Worm (Caenorhabditis elegans): Measurements from ENCODE around the gene pph-4.2.
A peak's percentile ranks its signal among the peaks of the same experiment; 100 is the strongest.

The pph-4.2 gene

ce11 chrIII:12368462-12369306, 8.4 kb downstream of the pph-4.2 start, which contains the start of gene his-72 (continued):
- TF ChIP-seq lin-13 (GFP tag; optimal IDR thresholded peaks at IDR 0.05) (peak; percentile 59), lir-3 (tag; optimal IDR thresholded peaks at IDR 0.05; ENCODE audit: poor library complexity) (peak; percentile 13), unc-130 (tag; optimal IDR thresholded peaks at IDR 0.05) (peak; percentile 23), F16B12.6 (tag; optimal IDR thresholded peaks at IDR 0.05) (peak; percentile 17), C34B4.2 (tag; optimal IDR thresholded peaks at IDR 0.05) (no peak), ztf-11 (tag; optimal IDR thresholded peaks at IDR 0.05) (peak in 1 of 2 experiments; percentile 60), ceh-8 (GFP tag; optimal IDR thresholded peaks at IDR 0.05) (no peak), ceh-63 (GFP tag; optimal IDR thresholded peaks at IDR 0.05) (no peak), tbx-2 (tag; optimal IDR thresholded peaks at IDR 0.05) (peak; percentile 48), lsy-2 (tag; optimal IDR thresholded peaks at IDR 0.05) (peak; percentile 47 to 53), hlh-4 (tag; optimal IDR thresholded peaks at IDR 0.05) (no peak), dsc-1 (tag; optimal IDR thresholded peaks at IDR 0.05) (peak; percentile 48), lin-39 (tag; optimal IDR thresholded peaks at IDR 0.05) (no peak), efl-1 (optimal IDR thresholded peaks at IDR 0.05) (peak; percentile 43 to 56), efl-1 (GFP tag; optimal IDR thresholded peaks at IDR 0.05 in 1 of 2) (peak; percentile 54 to 89), nhr-19 (GFP tag; conservative IDR thresholded peaks at IDR 0.05) (peak; percentile 64), vab-15 (tag; optimal IDR thresholded peaks at IDR 0.05) (peak; percentile 56), unc-86 (tag; optimal IDR thresholded peaks at IDR 0.05) (peak; percentile 54), ceh-90 (tag; optimal IDR thresholded peaks at IDR 0.05) (no peak), lin-35 (GFP tag; optimal IDR thresholded peaks at IDR 0.05) (peak; percentile 46 to 63), elt-3 (tag; optimal IDR thresholded peaks at IDR 0.05) (peak in 1 of 6 experiments; percentile 2), egl-13 (tag; optimal IDR thresholded peaks at IDR 0.05) (peak; percentile 25)

DNA sequence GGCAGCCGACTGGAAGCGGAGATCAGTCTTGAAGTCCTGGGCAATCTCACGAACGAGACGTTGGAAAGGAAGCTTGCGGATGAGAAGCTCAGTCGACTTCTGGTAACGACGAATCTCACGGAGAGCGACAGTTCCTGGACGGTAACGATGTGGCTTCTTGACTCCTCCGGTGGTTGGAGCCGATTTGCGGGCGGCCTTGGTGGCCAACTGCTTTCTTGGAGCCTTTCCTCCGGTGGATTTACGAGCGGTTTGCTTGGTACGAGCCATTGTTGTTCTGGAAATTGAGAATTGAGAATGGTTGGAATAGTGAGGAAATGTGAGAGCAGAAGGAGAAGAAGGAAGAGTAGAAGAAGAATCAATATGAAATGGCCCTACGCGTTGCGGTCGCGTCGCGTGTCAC, 9.2 kb downstream of the pph-4.2 start:
- TF ChIP-seq tlp-1 (tag; optimal IDR thresholded peaks at IDR 0.05) (no peak), jun-1 (tag; optimal IDR thresholded peaks at IDR 0.05) (no peak), efl-1 (optimal IDR thresholded peaks at IDR 0.05) (no peak), efl-1 (GFP tag; optimal IDR thresholded peaks at IDR 0.05 in 1 of 2) (peak in 1 of 2 experiments; percentile 91), mab-9 (GFP tag; IDR thresholded peaks at IDR 0.05) (no peak)

DNA sequence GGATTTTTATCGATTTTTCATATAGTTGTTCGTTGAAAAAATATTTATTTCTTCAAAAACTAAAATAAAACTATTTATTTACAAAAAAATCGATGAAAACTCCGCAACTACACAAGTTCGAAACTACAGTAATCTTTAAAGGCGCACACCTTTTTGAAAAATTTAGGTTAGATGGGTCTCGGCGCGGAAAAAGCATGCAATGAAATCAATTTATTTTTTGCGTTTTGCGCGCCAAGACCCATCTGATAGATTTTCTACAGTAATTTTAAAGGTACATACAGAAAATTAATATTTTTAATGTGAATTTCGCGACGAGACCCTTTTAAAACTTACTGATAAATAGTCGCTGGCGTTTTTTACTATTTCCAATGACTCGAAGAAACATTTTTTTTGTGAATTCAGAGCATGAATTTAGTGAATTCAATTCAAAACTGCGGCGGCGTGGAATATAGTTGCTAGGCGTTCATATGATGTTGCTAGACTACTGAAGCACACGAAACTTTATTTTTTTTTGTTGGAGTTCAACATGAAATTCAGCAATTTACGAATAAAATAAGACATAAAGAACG, 10.0 kb downstream of the pph-4.2 start, which contains the start of gene Y75B8A.33:
TSS of gene Y75B8A.33 (minus strand) at position 385 of the 569 bp plus-strand sequence.
- no peak for TF ChIP-seq unc-30 (tag; optimal IDR thresholded peaks at IDR 0.05)
- no peak for TF ChIP-seq efl-1 (optimal IDR thresholded peaks at IDR 0.05)
- peak in 1 of 2 experiments; percentile 60 for TF ChIP-seq efl-1 (GFP tag; optimal IDR thresholded peaks at IDR 0.05 in 1 of 2)
- TF ChIP-seq fkh-8 (tag; optimal IDR thresholded peaks at IDR 0.05) = no peak
- peak; percentile 45 for TF ChIP-seq ztf-4 (tag; optimal IDR thresholded peaks at IDR 0.05)
- no peak for TF ChIP-seq lin-39 (tag; optimal IDR thresholded peaks at IDR 0.05)
- TF ChIP-seq egl-27 (tag; optimal IDR thresholded peaks at IDR 0.05) = no peak
- no peak for TF ChIP-seq irx-1 (tag; optimal IDR thresholded peaks at IDR 0.05)
- TF ChIP-seq lin-13 (GFP tag; optimal IDR thresholded peaks at IDR 0.05) = no peak
- TF ChIP-seq nhr-47 (tag; optimal IDR thresholded peaks at IDR 0.05) = no peak
- no peak for TF ChIP-seq ceh-90 (tag; optimal IDR thresholded peaks at IDR 0.05)
- TF ChIP-seq jun-1 (tag; optimal IDR thresholded peaks at IDR 0.05) = no peak
- TF ChIP-seq lsy-2 (tag; optimal IDR thresholded peaks at IDR 0.05) = peak in 1 of 2 experiments; percentile 1
- peak; percentile 61 for TF ChIP-seq ama-1 (optimal IDR thresholded peaks at IDR 0.05)

DNA sequence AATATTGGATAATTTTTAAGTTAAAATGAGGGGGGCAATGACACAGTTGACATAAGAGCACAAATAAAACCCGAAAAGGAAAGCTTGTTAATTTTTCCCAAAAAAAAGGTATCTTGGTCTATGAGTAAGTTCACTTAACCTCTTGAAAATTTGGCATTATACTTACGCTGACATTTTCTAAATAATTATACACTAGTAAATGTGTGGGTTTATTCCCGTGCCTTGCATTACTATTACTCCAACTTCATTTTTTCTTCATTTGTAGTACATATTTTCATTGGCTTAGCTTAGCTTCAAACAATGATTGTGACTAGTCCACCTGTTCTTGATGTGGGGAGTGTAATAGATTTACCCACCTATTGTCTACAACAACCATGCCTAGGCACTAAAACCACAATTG, 17.8 kb downstream of the pph-4.2 start, which contains the start of gene Y75B8A.34:
TSS of gene Y75B8A.34 (plus strand) at position 301 of the 400 bp plus-strand sequence.
- TF ChIP-seq ama-1 (optimal IDR thresholded peaks at IDR 0.05) = no peak
- TF ChIP-seq aha-1 (tag; optimal IDR thresholded peaks at IDR 0.05) = no peak
- no peak for TF ChIP-seq ceh-88 (GFP tag; IDR thresholded peaks at IDR 0.05)
- no peak for TF ChIP-seq xbp-1 (tag; optimal IDR thresholded peaks at IDR 0.05)
- no peak for TF ChIP-seq lin-35 (GFP tag; optimal IDR thresholded peaks at IDR 0.05)
